Fruit fly (Drosophila melanogaster): ENCODE measurements around the gene MFS18.

DNA sequence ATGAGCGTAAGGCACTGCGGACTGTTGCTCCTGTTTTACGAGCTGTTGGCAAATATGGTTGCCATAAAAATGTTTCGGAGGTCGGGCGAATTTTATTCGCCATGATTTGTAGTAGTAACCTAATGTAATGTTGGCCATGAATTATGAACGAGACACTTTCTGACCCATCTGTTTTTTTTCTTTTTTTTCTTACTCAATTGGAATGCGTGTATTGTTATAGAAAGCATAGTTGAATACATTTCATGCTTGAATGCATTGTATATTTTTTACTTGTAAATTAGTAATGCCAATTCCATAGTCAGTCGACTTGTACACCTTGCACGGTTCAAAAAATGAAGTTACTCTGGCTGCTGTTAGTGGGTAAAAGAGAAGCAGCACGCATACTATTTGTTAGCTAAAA, 10.9 kb downstream of the MFS18 start, which contains the start of gene CG43056:
- no peak for TF ChIP-seq dsf (GFP tag; optimal IDR thresholded peaks at IDR 0.05; ENCODE audit: borderline replicate concordance)
- no peak for TF ChIP-seq CG32264 (GFP tag; optimal IDR thresholded peaks at IDR 0.05)
- TF ChIP-seq brk (GFP tag; optimal IDR thresholded peaks at IDR 0.05): no peak
- no peak for TF ChIP-seq Hr78 (GFP tag; optimal IDR thresholded peaks at IDR 0.05)
- no peak for TF ChIP-seq fru (GFP tag; optimal IDR thresholded peaks at IDR 0.05)
- TF ChIP-seq GATAd (GFP tag; optimal IDR thresholded peaks at IDR 0.05): no peak
- no peak for TF ChIP-seq Myc (optimal IDR thresholded peaks at IDR 0.05)
- no peak for TF ChIP-seq OdsH (GFP tag; optimal IDR thresholded peaks at IDR 0.05)
